Fruit fly (Drosophila melanogaster) whole organism, prepupa: ENCODE measurements around the gene mRpS35.

Experiments
- Blimp-1 ChIP-seq: fragments of 200-800 bp; sonication (Bioruptor generic); optimal IDR thresholded peaks from 3 replicates; lab custom pipeline; 2017; ENCODE audit warnings: missing biosample characterization, missing genetic modification characterization, mild to moderate bottlenecking, moderate library complexity, missing genetic modification reagents
- CG11902 ChIP-seq: fragments of 200-800 bp; sonication (Bioruptor generic); optimal IDR thresholded peaks from 3 replicates; lab custom pipeline; 2016; ENCODE audit warnings: missing biosample characterization, missing genetic modification characterization
- CG15336 ChIP-seq: fragments of 200-800 bp; sonication (Bioruptor generic); IDR thresholded peaks from 2 replicates; pipeline ENCODE4 v1.3.6; 2022; ENCODE audit warnings: missing biosample characterization, missing genetic modification characterization
- CG1621 ChIP-seq: fragments of 200-800 bp; sonication (Bioruptor generic); optimal IDR thresholded peaks from 3 replicates; lab custom pipeline; 2018; ENCODE audit warnings: missing biosample characterization, mild to moderate bottlenecking, missing genetic modification characterization
- CG3032 ChIP-seq: fragments of 200-800 bp; optimal IDR thresholded peaks from 2 replicates; lab custom pipeline; 2019; ENCODE audit warnings: missing biosample characterization, mild to moderate bottlenecking, missing genetic modification characterization, moderate library complexity
- CG31627 ChIP-seq: fragments of 200-800 bp; sonication (Bioruptor generic); optimal IDR thresholded peaks from 3 replicates; lab custom pipeline; 2016; ENCODE audit warnings: missing biosample characterization, missing genetic modification characterization
- CG32006 ChIP-seq: fragments of 200-800 bp; sonication (Bioruptor generic); optimal IDR thresholded peaks from 3 replicates; lab custom pipeline; 2017; ENCODE audit warnings: missing biosample characterization, mild to moderate bottlenecking, missing genetic modification characterization
- CG34406 ChIP-seq: fragments of 200-800 bp; sonication (Bioruptor generic); optimal IDR thresholded peaks from 3 replicates; lab custom pipeline; 2016; ENCODE audit warnings: missing biosample characterization, missing genetic modification characterization
- CG6163 ChIP-seq: fragments of 200-800 bp; sonication (Bioruptor generic); IDR thresholded peaks from 3 replicates; pipeline ENCODE4 v1.3.6; 2022; ENCODE audit warnings: missing biosample characterization, missing genetic modification characterization
- CG6276 ChIP-seq: fragments of 200-800 bp; sonication (Bioruptor generic); optimal IDR thresholded peaks from 2 replicates; lab custom pipeline; 2017; ENCODE audit warnings: missing biosample characterization, mild to moderate bottlenecking, missing genetic modification characterization
- CG6808 ChIP-seq: fragments of 200-800 bp; sonication (Bioruptor generic); optimal IDR thresholded peaks from 3 replicates; lab custom pipeline; 2017; ENCODE audit warnings: missing biosample characterization, missing genetic modification characterization, mild to moderate bottlenecking, moderate library complexity, missing genetic modification reagents
- CG6854 ChIP-seq: fragments of 200-800 bp; sonication (Bioruptor generic); optimal IDR thresholded peaks from 2 replicates; lab custom pipeline; 2017; ENCODE audit warnings: missing biosample characterization, mild to moderate bottlenecking, missing genetic modification characterization
- CG7368 ChIP-seq: fragments of 200-800 bp; sonication (Bioruptor generic); optimal IDR thresholded peaks from 3 replicates; lab custom pipeline; 2016; ENCODE audit warnings: missing biosample characterization, missing genetic modification characterization
- CG8119 ChIP-seq: fragments of 200-800 bp; sonication (Bioruptor generic); IDR thresholded peaks from 3 replicates; pipeline ENCODE4 v1.3.6; 2022; ENCODE audit warnings: missing biosample characterization, missing genetic modification characterization
- CG8319 ChIP-seq: fragments of 200-800 bp; sonication (Bioruptor generic); optimal IDR thresholded peaks from 3 replicates; lab custom pipeline; 2016; ENCODE audit warnings: missing biosample characterization, missing genetic modification characterization
- CG8632 ChIP-seq: fragments of 200-800 bp; sonication (Bioruptor generic); optimal IDR thresholded peaks from 3 replicates; lab custom pipeline; 2016; ENCODE audit warnings: missing biosample characterization, missing genetic modification characterization
- CG9139 ChIP-seq: fragments of 200-800 bp; sonication (Bioruptor generic); optimal IDR thresholded peaks from 3 replicates; lab custom pipeline; 2017; ENCODE audit warnings: missing biosample characterization, mild to moderate bottlenecking, missing genetic modification characterization
- Eip75B ChIP-seq: fragments of 200-800 bp; sonication (Bioruptor generic); optimal IDR thresholded peaks from 3 replicates; lab custom pipeline; 2016; ENCODE audit warnings: missing biosample characterization, missing genetic modification characterization
- Eip78C ChIP-seq: fragments of 200-800 bp; sonication (Bioruptor generic); peaks from one replicate; lab custom pipeline; 2016; ENCODE audit warnings: missing biosample characterization, missing genetic modification characterization
- Eip93F ChIP-seq: fragments of 200-800 bp; sonication (Bioruptor generic); optimal IDR thresholded peaks from 2 replicates; lab custom pipeline; 2016; ENCODE audit warnings: missing biosample characterization, mild to moderate bottlenecking, missing genetic modification characterization
- Ets96B ChIP-seq: fragments of 200-800 bp; optimal IDR thresholded peaks from 2 replicates; lab custom pipeline; 2019; ENCODE audit warnings: missing biosample characterization, mild to moderate bottlenecking, missing genetic modification characterization, moderate library complexity
- Gug ChIP-seq: fragments of 200-800 bp; sonication (Bioruptor generic); IDR thresholded peaks from 2 replicates; pipeline ENCODE4 v1.3.6; 2022; ENCODE audit warnings: missing biosample characterization, missing genetic modification characterization
- Hr39 ChIP-seq: fragments of 200-800 bp; sonication (Bioruptor generic); optimal IDR thresholded peaks from 2 replicates; lab custom pipeline; 2016; ENCODE audit warnings: missing biosample characterization, missing genetic modification characterization
- Hr4 ChIP-seq: fragments of 200-800 bp; sonication (Bioruptor generic); optimal IDR thresholded peaks from 3 replicates; lab custom pipeline; 2016; ENCODE audit warnings: missing biosample characterization, missing genetic modification characterization
- Met ChIP-seq: fragments of 200-800 bp; sonication (Bioruptor generic); optimal IDR thresholded peaks from 3 replicates; lab custom pipeline; 2016; ENCODE audit warnings: missing biosample characterization, missing genetic modification characterization
- Smox ChIP-seq: fragments of 200-800 bp; sonication (Bioruptor generic); optimal IDR thresholded peaks from 3 replicates; lab custom pipeline; 2016; ENCODE audit warnings: missing biosample characterization, missing genetic modification characterization
- Sox102F ChIP-seq: fragments of 200-800 bp; sonication (Bioruptor generic); optimal IDR thresholded peaks from 2 replicates; lab custom pipeline; 2016; ENCODE audit warnings: missing biosample characterization, mild to moderate bottlenecking, missing genetic modification characterization
- Sox14 ChIP-seq: fragments of 200-800 bp; sonication (Bioruptor generic); optimal IDR thresholded peaks from 3 replicates; lab custom pipeline; 2016; ENCODE audit warnings: missing biosample characterization, missing genetic modification characterization
- achi ChIP-seq: fragments of 200-800 bp; sonication (Bioruptor generic); optimal IDR thresholded peaks from 3 replicates; lab custom pipeline; 2016; ENCODE audit warnings: missing biosample characterization, missing genetic modification characterization
- acj6 ChIP-seq: fragments of 200-800 bp; sonication (Bioruptor generic); optimal IDR thresholded peaks from 3 replicates; lab custom pipeline; 2016; ENCODE audit warnings: missing biosample characterization, missing genetic modification characterization
- cyc ChIP-seq: fragments of 200-800 bp; sonication (Bioruptor generic); optimal IDR thresholded peaks from 3 replicates; lab custom pipeline; 2016; ENCODE audit warnings: missing biosample characterization, missing genetic modification characterization
- dsx ChIP-seq: fragments of 200-800 bp; optimal IDR thresholded peaks from 3 replicates; lab custom pipeline; 2019; ENCODE audit warnings: missing biosample characterization, mild to moderate bottlenecking, missing genetic modification characterization, moderate library complexity; ENCODE audit not compliant: poor library complexity, severe bottlenecking
- esn ChIP-seq: fragments of 200-800 bp; sonication (Bioruptor generic); optimal IDR thresholded peaks from 2 replicates; lab custom pipeline; 2016; ENCODE audit warnings: missing biosample characterization, mild to moderate bottlenecking, missing genetic modification characterization, moderate library complexity
- fd59A ChIP-seq: fragments of 200-800 bp; sonication (Bioruptor generic); optimal IDR thresholded peaks from 2 replicates; lab custom pipeline; 2017; ENCODE audit warnings: missing biosample characterization, mild to moderate bottlenecking, missing genetic modification characterization, missing genetic modification reagents
- fd85E ChIP-seq: fragments of 200-800 bp; sonication (Bioruptor generic); optimal IDR thresholded peaks from 3 replicates; lab custom pipeline; 2016; ENCODE audit warnings: missing biosample characterization, missing genetic modification characterization
- fkh ChIP-seq: fragments of 200-800 bp; sonication (Bioruptor generic); optimal IDR thresholded peaks from 3 replicates; lab custom pipeline; 2017; ENCODE audit warnings: missing biosample characterization, mild to moderate bottlenecking, missing genetic modification characterization, moderate library complexity
- net ChIP-seq: fragments of 200-800 bp; sonication (Bioruptor generic); optimal IDR thresholded peaks from 3 replicates; lab custom pipeline; 2016; ENCODE audit warnings: missing biosample characterization, missing genetic modification characterization
- pdm3 ChIP-seq: fragments of 200-800 bp; sonication (Bioruptor generic); optimal IDR thresholded peaks from 3 replicates; lab custom pipeline; 2016; ENCODE audit warnings: missing biosample characterization, missing genetic modification characterization
- ss ChIP-seq, 2 experiments: fragments of 200-800 bp; sonication (Bioruptor generic); optimal IDR thresholded peaks; 2 replicates in 1 of 2; 3 replicates in 1 of 2; lab custom pipeline; 2017 to 2018; ENCODE audit warnings: mild to moderate bottlenecking in 2 of 2, missing biosample characterization in 2 of 2, missing genetic modification characterization in 2 of 2, moderate library complexity in 1 of 2
- svp ChIP-seq: fragments of 200-800 bp; sonication (Bioruptor generic); peaks from one replicate; lab custom pipeline; 2016; ENCODE audit warnings: missing biosample characterization, missing genetic modification characterization
- topi ChIP-seq: fragments of 200-800 bp; sonication (Bioruptor generic); optimal IDR thresholded peaks from 3 replicates; lab custom pipeline; 2016; ENCODE audit warnings: missing biosample characterization, missing genetic modification characterization
- vri ChIP-seq: fragments of 200-800 bp; sonication (Bioruptor generic); optimal IDR thresholded peaks from 3 replicates; lab custom pipeline; 2016; ENCODE audit warnings: missing biosample characterization, mild to moderate bottlenecking, missing genetic modification characterization

mRpS35 gene

dm6 chr3L:2817872-2818271 is 37.2 kb downstream of the mRpS35 start (continued):
- TF ChIP-seq dsx = peak; percentile 60
- no peak for TF ChIP-seq CG8319 (GFP tag; lab: Kevin White, UChicago)
- TF ChIP-seq CG6854 = no peak
- TF ChIP-seq CG31627 = no peak
- TF ChIP-seq CG7368 (GFP tag; lab: Kevin White, UChicago) = no peak
- TF ChIP-seq Ets96B (tag; lab: Kevin White, UChicago) = peak; percentile 36
- no peak for TF ChIP-seq Eip93F (GFP tag; lab: Kevin White, UChicago)

dm6 chr3L:2818784-2819183 is 38.1 kb downstream of the mRpS35 start:
- TF ChIP-seq net (GFP tag; lab: Kevin White, UChicago) (no peak), CG6808 (no peak), dsx (peak; percentile 93), esn (peak; percentile 6), Hr4 (no peak), CG32006 (peak; percentile 27), CG9139 (no peak)

dm6 chr3L:2819687-2820086 is 39.0 kb downstream of the mRpS35 start:
- peak; percentile 49 for TF ChIP-seq svp (GFP tag; lab: Kevin White, UChicago)
- TF ChIP-seq pdm3 (GFP tag; lab: Kevin White, UChicago) = no peak
- TF ChIP-seq ss (GFP tag; optimal IDR thresholded peaks at IDR 0.05; lab: Kevin White, UChicago) = no peak
- no peak for TF ChIP-seq CG8632 (GFP tag; lab: Kevin White, UChicago)
- TF ChIP-seq Smox (GFP tag; lab: Kevin White, UChicago) = no peak
- TF ChIP-seq fd59A = no peak

DNA sequence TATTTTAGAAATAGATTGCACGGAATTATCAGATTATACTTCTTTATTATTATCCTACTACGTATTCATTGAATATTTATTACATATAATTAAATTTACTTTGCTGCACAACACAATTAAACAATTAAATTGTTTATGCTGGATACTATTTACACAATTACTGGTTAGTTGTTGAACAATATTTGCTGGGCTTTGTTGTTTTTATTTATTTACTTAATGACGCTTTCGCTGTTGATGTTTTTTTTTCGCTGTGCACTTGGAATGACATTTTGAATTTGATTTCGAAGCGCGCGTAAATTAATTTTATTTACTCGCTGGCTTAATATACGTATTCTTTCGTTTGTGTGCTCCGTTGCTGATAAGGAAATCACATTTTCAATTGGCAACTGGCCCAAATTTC is 39.6 kb downstream of the mRpS35 start:
- TF ChIP-seq Eip75B (GFP tag; lab: Kevin White, UChicago) (no peak), CG34406 (GFP tag; lab: Kevin White, UChicago) (no peak), achi (GFP tag; lab: Kevin White, UChicago) (no peak), CG31627 (no peak), esn (peak; percentile 31), Sox102F (GFP tag; lab: Kevin White, UChicago) (peak; percentile 2), CG11902 (GFP tag; lab: Kevin White, UChicago) (no peak), Blimp-1 (GFP tag; lab: Kevin White, UChicago) (no peak), CG7368 (GFP tag; lab: Kevin White, UChicago) (no peak), Eip78C (peak; percentile 37), Eip93F (GFP tag; lab: Kevin White, UChicago) (no peak), CG6808 (no peak), pdm3 (GFP tag; lab: Kevin White, UChicago) (no peak), cyc (no peak), CG8119 (GFP tag; lab: Robert Waterston, UW) (no peak), Gug (no peak), Hr4 (no peak), topi (no peak), Sox14 (GFP tag; lab: Kevin White, UChicago) (no peak), svp (GFP tag; lab: Kevin White, UChicago) (peak; percentile 45), CG15336 (GFP tag; lab: Robert Waterston, UW) (no peak), vri (GFP tag; lab: Kevin White, UChicago) (peak; percentile 47), acj6 (no peak)

DNA sequence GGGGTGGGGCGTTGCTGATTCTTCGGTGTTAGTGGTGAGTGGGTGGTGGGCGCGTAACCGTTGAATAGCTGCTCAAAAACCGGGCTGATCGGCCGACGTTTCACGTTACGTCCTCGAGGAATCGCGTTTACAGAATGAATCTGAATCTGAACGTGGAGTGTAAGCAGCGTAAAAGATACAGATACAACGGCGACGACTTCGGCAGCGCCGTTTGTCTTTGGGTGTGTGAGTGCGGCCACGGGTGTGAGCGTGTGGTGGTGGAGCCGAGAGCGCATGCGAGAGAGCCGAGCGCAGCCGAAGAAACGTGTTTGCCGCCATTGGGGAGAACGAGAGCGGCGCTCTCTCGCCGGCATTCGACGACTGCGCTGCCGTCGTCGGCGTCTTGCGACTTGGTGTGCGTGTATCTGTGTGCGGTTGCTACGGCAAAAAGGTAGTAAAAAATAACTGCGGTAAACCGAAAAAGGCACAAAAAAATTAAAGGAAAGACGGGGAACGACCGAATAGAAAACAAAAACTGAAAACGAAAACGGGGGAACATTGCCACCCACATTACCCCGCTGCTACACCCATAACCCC is 40.3 kb downstream of the mRpS35 start:
- TF ChIP-seq Hr39 (no peak), dsx (peak; percentile 92), CG6276 (peak; percentile 95), net (GFP tag; lab: Kevin White, UChicago) (peak; percentile 78), CG3032 (tag; lab: Kevin White, UChicago) (peak; percentile 83), Met (GFP tag; lab: Kevin White, UChicago) (peak; percentile 51), fkh (GFP tag; lab: Kevin White, UChicago) (peak; percentile 70), fd85E (peak; percentile 70), CG6163 (GFP tag; lab: Robert Waterston, UW) (peak; percentile 96), Eip75B (GFP tag; lab: Kevin White, UChicago) (peak; percentile 53), Gug (peak; percentile 38; the same call in 1 of the 2 replicates), CG6854 (peak; percentile 87), CG11902 (GFP tag; lab: Kevin White, UChicago) (no peak), CG1621 (tag; lab: Kevin White, UChicago) (peak; percentile 92), CG32006 (peak; percentile 68), achi (GFP tag; lab: Kevin White, UChicago) (peak; percentile 74), ss (GFP tag; optimal IDR thresholded peaks at IDR 0.05; lab: Kevin White, UChicago) (peak; percentile 99), Ets96B (tag; lab: Kevin White, UChicago) (peak; percentile 89), Hr4 (peak; percentile 31), Blimp-1 (GFP tag; lab: Kevin White, UChicago) (peak; percentile 23), Sox14 (GFP tag; lab: Kevin White, UChicago) (peak; percentile 39), Smox (GFP tag; lab: Kevin White, UChicago) (peak; percentile 41), acj6 (no peak), esn (peak; percentile 45)
